Worm (Caenorhabditis elegans) whole organism, L3 larva: ENCODE measurements around the gene Y113G7A.22.

ENCODE experiments used
- elt-2 ChIP-seq: sonication (generic microtip); optimal IDR thresholded peaks from 2 replicates; lab custom pipeline; 2016; ENCODE audit warnings: missing genetic modification reagents, mild to moderate bottlenecking, missing genetic modification characterization, missing compliant biosample characterization
- snpc-4 ChIP-seq: fragments of 150-350 bp; optimal IDR thresholded peaks from 2 replicates; lab custom pipeline; 2014; ENCODE audit warnings: missing biosample characterization, missing genetic modification characterization

- TF ChIP-seq snpc-4 (tag; lab: Kevin White, UChicago) (no peak), elt-2 (tag; lab: Kevin White, UChicago) (no peak)
Measured at ce11 chrV:20133163-20133562, 2.0 kb downstream of the Y113G7A.22 start, which contains the start of gene ssu-1.
